Worm (Caenorhabditis elegans): ENCODE data around the gene C55A6.3.

Gene C55A6.3

ce11 chrV:11541284-11541683 is 28.0 kb upstream of the C55A6.3 start (continued):
- TF ChIP-seq madf-5 (GFP tag; IDR thresholded peaks at IDR 0.05) (no peak), daf-16 (GFP tag; optimal IDR thresholded peaks at IDR 0.05) (no peak), daf-16 (tag; optimal IDR thresholded peaks at IDR 0.05) (no peak), pha-4 (GFP tag; IDR thresholded peaks at IDR 0.05) (0 out of 2 replicates have a peak, but pooled peaks have one; percentile 44), pha-4 (tag; optimal IDR thresholded peaks at IDR 0.05) (no peak), tra-1 (GFP tag; IDR thresholded peaks at IDR 0.05) (0 out of 2 replicates have a peak, but pooled peaks have one; percentile 9), lin-38 (GFP tag; IDR thresholded peaks at IDR 0.05) (peak; percentile 30; the same call in 1 of the 2 replicates), Y48G9A.11 (GFP tag; IDR thresholded peaks at IDR 0.05) (0 out of 2 replicates have a peak, but pooled peaks have one; percentile 35), nhr-76 (tag; optimal IDR thresholded peaks at IDR 0.05) (no peak), zfp-3 (GFP tag; conservative IDR thresholded peaks at IDR 0.05) (no peak), D1046.2 (GFP tag; IDR thresholded peaks at IDR 0.05) (peak; percentile 82; the same call in 1 of the 2 replicates), vab-7 (GFP tag; IDR thresholded peaks at IDR 0.05) (peak; percentile 30; the same call in 1 of the 2 replicates), ceh-20 (GFP tag; IDR thresholded peaks at IDR 0.05) (peak; percentile 42; the same call in 1 of the 2 replicates)

DNA sequence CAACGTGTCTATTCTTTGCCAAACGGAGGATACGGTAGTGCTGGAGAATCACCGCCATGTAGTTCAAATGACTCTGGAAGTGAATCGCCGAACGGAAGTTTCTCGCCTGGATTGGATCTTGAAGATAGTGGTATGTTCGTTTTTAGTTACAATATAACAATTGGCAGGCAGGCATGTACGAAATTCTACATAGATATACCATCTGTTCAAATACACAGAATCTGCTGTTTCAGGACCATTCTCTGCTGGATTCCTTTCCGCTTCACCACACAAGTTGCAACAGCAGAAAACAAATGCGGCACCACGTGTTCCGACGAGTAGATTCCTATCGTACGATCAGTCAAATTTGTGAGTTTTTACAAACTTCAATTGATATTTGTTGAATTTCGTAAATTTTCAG is 26.2 kb upstream of the C55A6.3 start:
- TF ChIP-seq skn-1 (tag; optimal IDR thresholded peaks at IDR 0.05) (peak; percentile 15), Y105C5A.15 (GFP tag; IDR thresholded peaks at IDR 0.05) (no peak), mes-2 (tag; optimal IDR thresholded peaks at IDR 0.05; ENCODE audit: poor library complexity, severe bottlenecking) (no peak), unc-62 (GFP tag; optimal IDR thresholded peaks at IDR 0.05 in 1 of 2) (peak in 1 of 2 experiments; percentile 97), unc-62 (tag; optimal IDR thresholded peaks at IDR 0.05) (no peak)

DNA sequence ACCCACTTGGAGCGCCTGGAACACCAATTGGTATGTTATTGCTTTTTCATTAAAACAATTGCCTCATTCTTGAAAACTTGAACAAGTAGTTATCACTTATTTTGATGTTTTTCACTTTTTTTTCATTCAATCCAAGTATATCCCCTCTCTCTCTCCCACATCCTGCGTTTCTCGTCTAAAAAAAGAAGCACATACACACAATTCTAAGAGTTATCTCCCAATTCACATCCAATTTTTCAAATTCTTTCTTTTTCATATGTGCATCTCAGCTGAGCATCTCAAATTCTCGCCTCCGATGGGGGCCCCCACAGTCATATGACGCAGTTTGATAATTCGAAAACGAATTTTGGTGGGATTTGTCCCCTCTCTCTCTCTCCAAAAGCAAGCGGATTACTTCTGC is 23.3 kb upstream of the C55A6.3 start:
- TF ChIP-seq mxl-3 (GFP tag; optimal IDR thresholded peaks at IDR 0.05) (no peak), unc-62 (GFP tag; optimal IDR thresholded peaks at IDR 0.05 in 1 of 2) (peak in 1 of 2 experiments; percentile 85), unc-62 (tag; optimal IDR thresholded peaks at IDR 0.05) (no peak), daf-16 (GFP tag; optimal IDR thresholded peaks at IDR 0.05) (no peak), daf-16 (tag; optimal IDR thresholded peaks at IDR 0.05) (no peak), snpc-1.2 (GFP tag; IDR thresholded peaks at IDR 0.05) (no peak), F26F4.8 (GFP tag; conservative IDR thresholded peaks at IDR 0.05) (0 out of 2 replicates have a peak, but pooled peaks have one; percentile 28), mep-1 (tag; optimal IDR thresholded peaks at IDR 0.05) (no peak), Y75B8A.6 (GFP tag; IDR thresholded peaks at IDR 0.05) (0 out of 2 replicates have a peak, but pooled peaks have one; percentile 19), aly-2 (tag; optimal IDR thresholded peaks at IDR 0.05) (no peak)

- TF ChIP-seq nhr-28 (tag; optimal IDR thresholded peaks at IDR 0.05), result peak; percentile 74
- no peak for TF ChIP-seq nhr-77 (tag; optimal IDR thresholded peaks at IDR 0.05)
- TF ChIP-seq nhr-48 (tag; optimal IDR thresholded peaks at IDR 0.05), result no peak
- no peak for TF ChIP-seq R02D3.7 (tag; optimal IDR thresholded peaks at IDR 0.05)
- TF ChIP-seq ceh-32 (tag; optimal IDR thresholded peaks at IDR 0.05; ENCODE audit: poor library complexity), result no peak
- TF ChIP-seq ztf-7 (tag; optimal IDR thresholded peaks at IDR 0.05), result no peak
- peak in 1 of 2 experiments; percentile 15 for TF ChIP-seq mdl-1 (tag; optimal IDR thresholded peaks at IDR 0.05)
- no peak for TF ChIP-seq lir-3 (tag; optimal IDR thresholded peaks at IDR 0.05)
- TF ChIP-seq zag-1 (tag; optimal IDR thresholded peaks at IDR 0.05), result no peak
- no peak for TF ChIP-seq Y75B8A.6 (GFP tag; IDR thresholded peaks at IDR 0.05)
- no peak for TF ChIP-seq zip-2 (tag; optimal IDR thresholded peaks at IDR 0.05)
- peak; percentile 82 for TF ChIP-seq pqm-1 (tag; optimal IDR thresholded peaks at IDR 0.05)
- no peak for TF ChIP-seq nhr-11 (tag; optimal IDR thresholded peaks at IDR 0.05)
- no peak for TF ChIP-seq gei-8 (GFP tag; optimal IDR thresholded peaks at IDR 0.05)
- TF ChIP-seq zfp-3 (GFP tag; conservative IDR thresholded peaks at IDR 0.05), result no peak
- no peak for TF ChIP-seq lin-15B (tag; optimal IDR thresholded peaks at IDR 0.05)
- TF ChIP-seq lin-1 (GFP tag; IDR thresholded peaks at IDR 0.05), result 0 out of 2 replicates have a peak, but pooled peaks have one; percentile 18
- no peak for TF ChIP-seq egl-27 (tag; optimal IDR thresholded peaks at IDR 0.05)
- TF ChIP-seq spr-3 (GFP tag; optimal IDR thresholded peaks at IDR 0.05), result no peak
- no peak for TF ChIP-seq lim-7 (GFP tag; IDR thresholded peaks at IDR 0.05)
- peak; percentile 78 for TF ChIP-seq dmd-6 (GFP tag; IDR thresholded peaks at IDR 0.05)
- peak; percentile 85 for TF ChIP-seq hlh-11 (tag; optimal IDR thresholded peaks at IDR 0.05)
- TF ChIP-seq Y105C5A.15 (GFP tag; IDR thresholded peaks at IDR 0.05), result no peak
- peak; percentile 12 for TF ChIP-seq mep-1 (tag; optimal IDR thresholded peaks at IDR 0.05)
- TF ChIP-seq unc-62 (GFP tag; optimal IDR thresholded peaks at IDR 0.05 in 1 of 2), result peak in 1 of 2 experiments; percentile 36
- no peak for TF ChIP-seq unc-62 (tag; optimal IDR thresholded peaks at IDR 0.05)
- no peak for TF ChIP-seq daf-19 (GFP tag; conservative IDR thresholded peaks at IDR 0.05)
These were observed 22.3 kb upstream of the C55A6.3 start for ce11 chrV:11535504-11536062.
